Worm (Caenorhabditis elegans): ENCODE data around the gene C03B1.5.

DNA sequence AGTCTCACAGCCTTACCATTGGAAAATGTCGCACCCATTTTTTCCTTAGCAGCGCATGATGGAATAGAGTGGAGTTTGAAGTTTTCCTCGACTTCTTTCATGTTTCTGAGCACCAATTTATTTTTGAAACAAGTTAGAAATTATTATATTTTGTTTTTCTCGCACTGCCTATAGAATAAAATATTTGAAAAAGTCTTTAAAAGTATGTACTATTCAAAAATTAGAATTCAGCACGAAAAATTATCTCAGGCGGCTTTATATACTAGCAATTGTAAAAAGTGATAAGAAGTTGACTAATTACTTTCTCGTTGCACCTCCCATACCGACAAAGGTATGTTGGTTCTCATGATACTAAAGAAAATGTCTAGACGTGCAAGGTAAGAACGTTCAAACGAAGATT, 8.4 kb upstream of the C03B1.5 start, which contains the start of gene C03B1.9:
- no peak for TF ChIP-seq unc-120 (tag; optimal IDR thresholded peaks at IDR 0.05; ENCODE audit: poor library complexity, severe bottlenecking)
- TF ChIP-seq elt-1 (tag; optimal IDR thresholded peaks at IDR 0.05; ENCODE audit: borderline replicate concordance, insufficient read depth) = no peak
- no peak for TF ChIP-seq mep-1 (tag; optimal IDR thresholded peaks at IDR 0.05)
- no peak for TF ChIP-seq elt-3 (tag; optimal IDR thresholded peaks at IDR 0.05)
